Worm (Caenorhabditis elegans) whole organism, L3 larva: ENCODE data around the gene F02C12.2.
A peak's percentile ranks its signal among the peaks of the same experiment; 100 is the strongest.

Experiments used
- R02D3.7 ChIP-seq: fragments of 150-350 bp; optimal IDR thresholded peaks from 2 replicates; lab custom pipeline; 2014; ENCODE audit warnings: missing biosample characterization, missing genetic modification characterization
- aly-2 ChIP-seq: fragments of 150-350 bp; optimal IDR thresholded peaks from 2 replicates; lab custom pipeline; 2014; ENCODE audit warnings: missing biosample characterization, missing genetic modification characterization
- ama-1 ChIP-seq: fragments of 150-350 bp; optimal IDR thresholded peaks from 2 replicates; lab custom pipeline; 2018
- ceh-28 ChIP-seq: fragments of 150-350 bp; optimal IDR thresholded peaks from 2 replicates; lab custom pipeline; 2014; ENCODE audit warnings: missing biosample characterization, missing genetic modification reagents, missing genetic modification characterization
- daf-12 ChIP-seq: fragments of 150-350 bp; optimal IDR thresholded peaks from 2 replicates; lab custom pipeline; 2014; ENCODE audit warnings: missing biosample characterization, missing genetic modification reagents, missing genetic modification characterization
- egl-27 ChIP-seq: sonication (generic microtip); optimal IDR thresholded peaks from 4 replicates; lab custom pipeline; 2017; ENCODE audit warnings: missing biosample characterization, missing genetic modification reagents, missing genetic modification characterization
- egl-5 ChIP-seq: fragments of 150-350 bp; optimal IDR thresholded peaks from 2 replicates; lab custom pipeline; 2017; ENCODE audit warnings: missing biosample characterization, missing genetic modification reagents, missing genetic modification characterization, inconsistent platforms
- elt-1 ChIP-seq: fragments of 150-350 bp; optimal IDR thresholded peaks from 2 replicates; lab custom pipeline; 2014; ENCODE audit warnings: missing biosample characterization, missing genetic modification characterization
- elt-2 ChIP-seq: sonication (generic microtip); optimal IDR thresholded peaks from 2 replicates; lab custom pipeline; 2016; ENCODE audit warnings: missing genetic modification reagents, mild to moderate bottlenecking, missing genetic modification characterization, missing compliant biosample characterization
- elt-3 ChIP-seq, 3 experiments: fragments of 150-350 bp in 1 of 3; sonication (generic microtip) in 2 of 3; optimal IDR thresholded peaks; 2 replicates in 2 of 3; 4 replicates in 1 of 3; lab custom pipeline; 2014 to 2017; ENCODE audit warnings: missing biosample characterization in 3 of 3, missing genetic modification characterization in 3 of 3
- eor-1 ChIP-seq, 2 experiments: fragments of 150-350 bp; optimal IDR thresholded peaks; 2 replicates each; lab custom pipeline; 2014 to 2018; ENCODE audit warnings: missing biosample characterization in 2 of 2, missing genetic modification characterization in 2 of 2
- fkh-10 ChIP-seq: sonication (generic microtip); optimal IDR thresholded peaks from 2 replicates; lab custom pipeline; 2017; ENCODE audit warnings: missing biosample characterization, missing genetic modification reagents, missing genetic modification characterization
- fkh-2 ChIP-seq: fragments of 150-350 bp; optimal IDR thresholded peaks from 2 replicates; lab custom pipeline; 2014; ENCODE audit warnings: missing biosample characterization, missing genetic modification reagents, missing genetic modification characterization
- fos-1 ChIP-seq: fragments of 150-350 bp; optimal IDR thresholded peaks from 2 replicates; lab custom pipeline; 2014; ENCODE audit warnings: missing biosample characterization, missing genetic modification characterization
- hmg-11 ChIP-seq: sonication (generic microtip); optimal IDR thresholded peaks from 2 replicates; lab custom pipeline; 2016; ENCODE audit warnings: missing genetic modification characterization, missing compliant biosample characterization
- jun-1 ChIP-seq: fragments of 150-350 bp; optimal IDR thresholded peaks from 2 replicates; lab custom pipeline; 2014; ENCODE audit warnings: missing biosample characterization, missing genetic modification reagents, missing genetic modification characterization
- lin-15B ChIP-seq: fragments of 150-350 bp; optimal IDR thresholded peaks from 2 replicates; lab custom pipeline; 2014; ENCODE audit warnings: missing biosample characterization, missing genetic modification characterization
- lin-39 ChIP-seq: fragments of 150-350 bp; optimal IDR thresholded peaks from 2 replicates; lab custom pipeline; 2018; ENCODE audit warnings: missing biosample characterization, missing genetic modification reagents, missing genetic modification characterization
- lsy-12 ChIP-seq: sonication (generic microtip); optimal IDR thresholded peaks from 2 replicates; lab custom pipeline; 2016; ENCODE audit warnings: mild to moderate bottlenecking, missing genetic modification characterization, missing compliant biosample characterization
- mdl-1 ChIP-seq: fragments of 150-350 bp; optimal IDR thresholded peaks from 2 replicates; lab custom pipeline; 2014; ENCODE audit warnings: missing biosample characterization, missing genetic modification characterization
- nfya-1 ChIP-seq: sonication (generic microtip); optimal IDR thresholded peaks from 2 replicates; lab custom pipeline; 2017; ENCODE audit warnings: missing genetic modification characterization, mild to moderate bottlenecking, missing compliant biosample characterization, antibody characterized with exemption, moderate library complexity; ENCODE audit not compliant: insufficient read depth
- nhr-11 ChIP-seq: fragments of 150-350 bp; optimal IDR thresholded peaks from 2 replicates; lab custom pipeline; 2014; ENCODE audit warnings: missing biosample characterization, missing genetic modification characterization
- nhr-12 ChIP-seq: fragments of 150-350 bp; optimal IDR thresholded peaks from 2 replicates; lab custom pipeline; 2014; ENCODE audit warnings: missing biosample characterization, missing genetic modification characterization
- nhr-23 ChIP-seq: fragments of 150-350 bp; optimal IDR thresholded peaks from 2 replicates; lab custom pipeline; 2014; ENCODE audit warnings: missing biosample characterization, missing genetic modification reagents, missing genetic modification characterization
- nhr-237 ChIP-seq: fragments of 150-350 bp; optimal IDR thresholded peaks from 2 replicates; lab custom pipeline; 2014; ENCODE audit warnings: missing biosample characterization, missing genetic modification characterization
- nhr-25 ChIP-seq: sonication (generic microtip); optimal IDR thresholded peaks from 2 replicates; lab custom pipeline; 2017; ENCODE audit warnings: missing biosample characterization, missing genetic modification characterization
- nhr-28 ChIP-seq: fragments of 150-350 bp; optimal IDR thresholded peaks from 2 replicates; lab custom pipeline; 2014; ENCODE audit warnings: missing biosample characterization, missing genetic modification characterization
- nhr-43 ChIP-seq: sonication (generic microtip); optimal IDR thresholded peaks from 2 replicates; lab custom pipeline; 2016; ENCODE audit warnings: mild to moderate bottlenecking, missing genetic modification characterization, missing compliant biosample characterization; ENCODE audit not compliant: poor library complexity, severe bottlenecking
- nhr-76 ChIP-seq: fragments of 150-350 bp; sonication (generic microtip); optimal IDR thresholded peaks from 5 replicates; lab custom pipeline; 2014; ENCODE audit warnings: missing biosample characterization, missing genetic modification characterization
- pha-4 ChIP-seq: fragments of 150-350 bp; optimal IDR thresholded peaks from 2 replicates; lab custom pipeline; 2014; ENCODE audit warnings: missing biosample characterization, missing genetic modification reagents, missing genetic modification characterization
- pqm-1 ChIP-seq: fragments of 150-350 bp; optimal IDR thresholded peaks from 2 replicates; lab custom pipeline; 2017; ENCODE audit warnings: missing biosample characterization, missing genetic modification characterization, inconsistent platforms
- sea-2 ChIP-seq: fragments of 150-350 bp; sonication (generic microtip); optimal IDR thresholded peaks from 4 replicates; lab custom pipeline; 2014; ENCODE audit warnings: missing biosample characterization, missing genetic modification reagents, missing genetic modification characterization
- skn-1 ChIP-seq: fragments of 150-350 bp; optimal IDR thresholded peaks from 2 replicates; lab custom pipeline; 2014; ENCODE audit warnings: missing biosample characterization, missing genetic modification characterization
- snpc-4 ChIP-seq: fragments of 150-350 bp; optimal IDR thresholded peaks from 2 replicates; lab custom pipeline; 2014; ENCODE audit warnings: missing biosample characterization, missing genetic modification characterization
- tbx-2 ChIP-seq: sonication (generic microtip); optimal IDR thresholded peaks from 2 replicates; lab custom pipeline; 2016; ENCODE audit warnings: mild to moderate bottlenecking, missing genetic modification characterization, missing compliant biosample characterization
- unc-62 ChIP-seq: fragments of 150-350 bp; sonication (generic microtip); optimal IDR thresholded peaks from 4 replicates; lab custom pipeline; 2014; ENCODE audit warnings: missing biosample characterization, missing genetic modification reagents, missing genetic modification characterization
- zag-1 ChIP-seq: fragments of 150-350 bp; optimal IDR thresholded peaks from 2 replicates; lab custom pipeline; 2014; ENCODE audit warnings: missing biosample characterization, missing genetic modification characterization
- ztf-4 ChIP-seq: fragments of 150-350 bp; optimal IDR thresholded peaks from 2 replicates; lab custom pipeline; 2014; ENCODE audit warnings: missing biosample characterization, missing genetic modification characterization

The F02C12.2 gene

DNA sequence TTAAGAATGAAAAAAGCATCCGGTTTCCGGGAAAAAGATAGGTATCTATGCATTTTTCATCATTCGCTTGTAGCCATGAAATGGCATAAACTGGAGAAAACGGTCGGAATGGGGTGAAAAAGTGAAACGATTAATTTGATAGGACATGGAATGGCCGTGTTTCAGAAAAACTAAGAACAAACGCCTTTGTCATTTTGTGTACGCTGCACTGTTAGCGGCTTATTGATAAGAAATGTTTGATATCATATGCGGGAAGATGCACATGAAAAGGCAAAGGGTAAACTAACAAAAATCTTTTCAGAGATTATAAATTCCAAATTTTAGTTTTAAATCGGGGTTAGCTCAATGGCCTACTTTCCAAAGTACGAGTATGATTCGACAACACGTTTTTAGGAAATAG, 21.9 kb upstream of the F02C12.2 start:
- TF ChIP-seq fkh-10 (GFP tag; lab: Kevin White, UChicago) (no peak), pqm-1 (tag; lab: Kevin White, UChicago) (peak; percentile 33), elt-1 (tag; lab: Kevin White, UChicago) (no peak), lin-15B (tag; lab: Kevin White, UChicago) (no peak), elt-2 (peak; percentile 81)
- TF ChIP-seq, all 47 proteins: peak for 2

- TF ChIP-seq pqm-1 (tag; lab: Kevin White, UChicago) = no peak
- TF ChIP-seq elt-3 (tag; optimal IDR thresholded peaks at IDR 0.05; lab: Kevin White, UChicago) = peak in 1 of 3 experiments; percentile 7
- TF ChIP-seq nhr-23 (tag; lab: Kevin White, UChicago) = peak; percentile 9
- TF ChIP-seq egl-5 (tag; lab: Kevin White, UChicago) = no peak
- no peak for TF ChIP-seq fos-1 (tag; lab: Kevin White, UChicago)
- TF ChIP-seq nhr-43 = peak; percentile 47
- TF ChIP-seq nfya-1 (tag; lab: Kevin White, UChicago) = peak; percentile 33
- no peak for TF ChIP-seq nhr-237
- TF ChIP-seq nhr-25 (tag; lab: Kevin White, UChicago) = peak; percentile 72
- TF ChIP-seq snpc-4 (tag; lab: Kevin White, UChicago) = no peak
- TF ChIP-seq elt-2 = peak; percentile 43
- peak; percentile 1 for TF ChIP-seq unc-62 (GFP tag; lab: Kevin White, UChicago)
- TF ChIP-seq lin-39 = peak; percentile 26
Observed at ce11 chrX:13419884-13420339, 20.8 kb upstream of the F02C12.2 start, which contains the start of gene C29F7.3. TSS of gene C29F7.3 (minus strand) at chrX:13419934.

- TF ChIP-seq daf-12 (tag; lab: Kevin White, UChicago) (no peak), nhr-43 (no peak), unc-62 (GFP tag; lab: Kevin White, UChicago) (no peak), lin-39 (no peak), nhr-23 (tag; lab: Kevin White, UChicago) (no peak), nhr-76 (tag; lab: Kevin White, UChicago) (no peak), lsy-12 (no peak), elt-1 (tag; lab: Kevin White, UChicago) (no peak), aly-2 (tag; lab: Kevin White, UChicago) (no peak), skn-1 (tag; lab: Kevin White, UChicago) (no peak), mdl-1 (tag; lab: Kevin White, UChicago) (no peak), egl-27 (tag; lab: Kevin White, UChicago) (no peak), R02D3.7 (no peak), ceh-28 (tag; lab: Kevin White, UChicago) (no peak), snpc-4 (tag; lab: Kevin White, UChicago) (no peak), ztf-4 (tag; lab: Kevin White, UChicago) (no peak), nhr-28 (tag; lab: Kevin White, UChicago) (no peak)
Observed at ce11 chrX:13417479-13417878, 18.4 kb upstream of the F02C12.2 start.

DNA sequence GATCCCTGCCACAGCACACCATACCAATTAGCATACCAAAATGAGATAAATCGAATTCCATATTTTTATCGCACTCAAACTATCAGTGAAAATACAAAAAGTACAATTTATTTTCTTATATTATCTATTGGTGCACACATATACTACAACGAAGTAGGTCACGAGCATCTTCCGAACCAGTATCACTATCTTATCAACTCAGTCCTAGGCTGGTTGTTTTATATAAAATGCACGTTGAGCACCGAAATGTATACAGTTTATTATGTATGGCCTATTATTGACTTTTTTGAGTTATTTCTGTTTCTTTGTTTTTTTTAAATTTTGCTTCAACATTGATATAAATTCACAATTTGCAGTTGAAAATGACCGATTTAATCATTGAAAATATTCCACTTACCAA, 16.6 kb upstream of the F02C12.2 start, which contains the start of gene C29F7.2:
C29F7.2 (plus strand) TSS at position 357 of the 400 bp plus-strand sequence.
- TF ChIP-seq ztf-4 (tag; lab: Kevin White, UChicago) (no peak), lsy-12 (no peak), nhr-12 (tag; lab: Kevin White, UChicago) (no peak), fos-1 (tag; lab: Kevin White, UChicago) (no peak), sea-2 (no peak), jun-1 (tag; lab: Kevin White, UChicago) (peak; percentile 31), elt-2 (peak; percentile 94), pha-4 (tag; lab: Kevin White, UChicago) (peak; percentile 64), pqm-1 (tag; lab: Kevin White, UChicago) (peak; percentile 95)

- TF ChIP-seq mdl-1 (tag; lab: Kevin White, UChicago) (no peak), nhr-76 (tag; lab: Kevin White, UChicago) (no peak), nhr-23 (tag; lab: Kevin White, UChicago) (peak; percentile 6), nhr-43 (no peak), tbx-2 (tag; lab: Kevin White, UChicago) (no peak), eor-1 (tag; optimal IDR thresholded peaks at IDR 0.05; lab: Kevin White, UChicago) (no peak), ztf-4 (tag; lab: Kevin White, UChicago) (no peak), lin-39 (peak; percentile 41), zag-1 (tag; lab: Kevin White, UChicago) (no peak), nhr-11 (tag; lab: Kevin White, UChicago) (no peak), hmg-11 (peak; percentile 67), pqm-1 (tag; lab: Kevin White, UChicago) (peak; percentile 41), pha-4 (tag; lab: Kevin White, UChicago) (peak; percentile 69), egl-5 (tag; lab: Kevin White, UChicago) (no peak), fkh-2 (tag; lab: Kevin White, UChicago) (no peak), elt-2 (peak; percentile 43), ama-1 (no peak)
Observed at ce11 chrX:13414974-13415373, 15.9 kb upstream of the F02C12.2 start.
